Fruit fly (Drosophila melanogaster) whole organism, embryonic: ENCODE measurements around the gene MtnD.

ENCODE experiments used
- Ada2b ChIP-seq: fragments of 200-800 bp; sonication (Bioruptor generic); IDR thresholded peaks from 2 replicates; pipeline ENCODE4 v1.3.6; 2022; ENCODE audit warnings: missing biosample characterization, missing genetic modification characterization
- CG10543 ChIP-seq: fragments of 200-800 bp; sonication (Bioruptor generic); optimal IDR thresholded peaks from 3 replicates; lab custom pipeline; 2017; ENCODE audit warnings: missing biosample characterization, mild to moderate bottlenecking, missing genetic modification characterization, moderate library complexity
- CG10654 ChIP-seq: fragments of 200-800 bp; sonication (Bioruptor generic); optimal IDR thresholded peaks from 2 replicates; lab custom pipeline; 2016; ENCODE audit warnings: missing biosample characterization, missing genetic modification characterization
- CG11247 ChIP-seq: fragments of 200-800 bp; sonication (Bioruptor generic); IDR thresholded peaks from 2 replicates; pipeline ENCODE4 v1.3.6; 2022; ENCODE audit warnings: missing biosample characterization, missing genetic modification characterization
- CG11696 ChIP-seq: fragments of 200-800 bp; sonication (Bioruptor generic); IDR thresholded peaks from 2 replicates; pipeline ENCODE4 v1.3.6; 2022; ENCODE audit warnings: missing biosample characterization, missing genetic modification characterization
- CG12391 ChIP-seq: fragments of 200-800 bp; sonication (Bioruptor generic); optimal IDR thresholded peaks from 3 replicates; lab custom pipeline; 2018; ENCODE audit warnings: missing biosample characterization, mild to moderate bottlenecking, missing genetic modification characterization, moderate library complexity
- CG12659 ChIP-seq: fragments of 200-800 bp; sonication (Bioruptor generic); optimal IDR thresholded peaks from 3 replicates; lab custom pipeline; 2017; ENCODE audit warnings: mild to moderate bottlenecking, missing biosample characterization, missing genetic modification reagents, missing genetic modification characterization
- CG14014 ChIP-seq: fragments of 200-800 bp; sonication (Bioruptor generic); IDR thresholded peaks from 2 replicates; pipeline ENCODE4 v1.3.6; 2022; ENCODE audit warnings: missing biosample characterization, missing genetic modification characterization
- CG14441 ChIP-seq: fragments of 200-800 bp; sonication (Bioruptor generic); IDR thresholded peaks from 2 replicates; pipeline ENCODE4 v1.3.6; 2022; ENCODE audit warnings: missing biosample characterization, missing genetic modification characterization
- CG1529 ChIP-seq: fragments of 200-800 bp; sonication (Bioruptor generic); optimal IDR thresholded peaks from 3 replicates; lab custom pipeline; 2018; ENCODE audit warnings: missing biosample characterization, missing genetic modification characterization
- CG1832 ChIP-seq: fragments of 200-800 bp; sonication (Bioruptor generic); optimal IDR thresholded peaks from 2 replicates; lab custom pipeline; 2017; ENCODE audit warnings: missing biosample characterization, mild to moderate bottlenecking, missing genetic modification characterization, inconsistent platforms
- CG18619 ChIP-seq: fragments of 200-800 bp; sonication (Bioruptor generic); optimal IDR thresholded peaks from 3 replicates; lab custom pipeline; 2017; ENCODE audit warnings: missing biosample characterization, mild to moderate bottlenecking, missing genetic modification characterization
- CG33213 ChIP-seq: fragments of 200-800 bp; sonication (Bioruptor generic); optimal IDR thresholded peaks from 3 replicates; lab custom pipeline; 2016; ENCODE audit warnings: missing biosample characterization, missing genetic modification characterization
- CG33557 ChIP-seq: fragments of 200-800 bp; sonication (Bioruptor generic); optimal IDR thresholded peaks from 2 replicates; lab custom pipeline; 2019; ENCODE audit warnings: missing biosample characterization, mild to moderate bottlenecking, missing genetic modification characterization, moderate library complexity
- CG34376 ChIP-seq: fragments of 200-800 bp; sonication (Bioruptor generic); optimal IDR thresholded peaks from 2 replicates; lab custom pipeline; 2018; ENCODE audit warnings: missing biosample characterization, mild to moderate bottlenecking, missing genetic modification characterization
- CG4854 ChIP-seq: fragments of 200-800 bp; sonication (Bioruptor generic); optimal IDR thresholded peaks from 2 replicates; lab custom pipeline; 2016; ENCODE audit warnings: missing biosample characterization, missing genetic modification characterization, inconsistent platforms
- CG7786 ChIP-seq: fragments of 200-800 bp; sonication (Bioruptor generic); optimal IDR thresholded peaks from 2 replicates; lab custom pipeline; 2016; ENCODE audit warnings: missing biosample characterization, missing genetic modification characterization
- CG9817 ChIP-seq: fragments of 200-800 bp; sonication (Bioruptor generic); optimal IDR thresholded peaks from 2 replicates; lab custom pipeline; 2018; ENCODE audit warnings: missing biosample characterization, mild to moderate bottlenecking, missing genetic modification characterization, moderate library complexity
- Dad ChIP-seq: fragments of 200-800 bp; sonication (Bioruptor generic); optimal IDR thresholded peaks from 3 replicates; lab custom pipeline; 2016; ENCODE audit warnings: missing biosample characterization, missing genetic modification characterization
- GATAe ChIP-seq: fragments of 200-800 bp; sonication (Bioruptor generic); conservative IDR thresholded peaks from 2 replicates; pipeline ENCODE4 v1.3.6; 2022; ENCODE audit warnings: missing biosample characterization, missing genetic modification characterization
- Hey ChIP-seq: fragments of 200-800 bp; sonication (Bioruptor generic); optimal IDR thresholded peaks from 3 replicates; lab custom pipeline; 2018; ENCODE audit warnings: missing biosample characterization, mild to moderate bottlenecking, missing genetic modification characterization
- Jarid2 ChIP-seq: fragments of 200-800 bp; sonication (Bioruptor generic); optimal IDR thresholded peaks from 3 replicates; lab custom pipeline; 2017; ENCODE audit warnings: mild to moderate bottlenecking, missing biosample characterization, missing genetic modification reagents, missing genetic modification characterization
- Lim3 ChIP-seq: fragments of 200-800 bp; sonication (Bioruptor generic); IDR thresholded peaks from 2 replicates; pipeline ENCODE4 v1.3.6; 2022; ENCODE audit warnings: missing biosample characterization, missing genetic modification characterization
- Nf-YC ChIP-seq: fragments of 200-800 bp; optimal IDR thresholded peaks from 3 replicates; lab custom pipeline; 2019; ENCODE audit warnings: missing biosample characterization, mild to moderate bottlenecking, missing genetic modification characterization, moderate library complexity
- Oli ChIP-seq: fragments of 200-800 bp; sonication (Bioruptor generic); optimal IDR thresholded peaks from 2 replicates; lab custom pipeline; 2018; ENCODE audit warnings: missing biosample characterization, mild to moderate bottlenecking, missing genetic modification characterization, moderate library complexity
- Opbp ChIP-seq: fragments of 200-800 bp; sonication (Bioruptor generic); IDR thresholded peaks from 3 replicates; pipeline ENCODE4 v1.3.6; 2022; ENCODE audit warnings: missing biosample characterization, missing genetic modification characterization; ENCODE audit not compliant: partially characterized antibody
- Stat92E ChIP-seq, 3 experiments: fragments of >200 bp in 2 of 3; fragments of 200-800 bp in 1 of 3; sonication (Bioruptor generic) in 1 of 3; optimal IDR thresholded peaks; 2 replicates each; lab custom pipeline; 2017 to 2019; ENCODE audit warnings: missing biosample characterization in 3 of 3, missing genetic modification characterization in 3 of 3, mild to moderate bottlenecking in 1 of 3, moderate library complexity in 1 of 3
- Xbp1 ChIP-seq: fragments of 200-800 bp; sonication (Bioruptor generic); optimal IDR thresholded peaks from 3 replicates; lab custom pipeline; 2016; ENCODE audit warnings: missing biosample characterization, mild to moderate bottlenecking, missing genetic modification characterization
- ato ChIP-seq: fragments of 200-800 bp; sonication (Bioruptor generic); IDR thresholded peaks from 2 replicates; pipeline ENCODE4 v1.3.6; 2022; ENCODE audit warnings: missing biosample characterization, missing genetic modification characterization; ENCODE audit not compliant: partially characterized antibody
- bigmax ChIP-seq: fragments of 200-800 bp; sonication (Bioruptor generic); optimal IDR thresholded peaks from 2 replicates; lab custom pipeline; 2018; ENCODE audit warnings: missing biosample characterization, mild to moderate bottlenecking, missing genetic modification characterization
- btn ChIP-seq: fragments of 200-800 bp; sonication (Bioruptor generic); optimal IDR thresholded peaks from 2 replicates; lab custom pipeline; 2016; ENCODE audit warnings: missing biosample characterization, missing genetic modification characterization
- chinmo ChIP-seq: fragments of 200-800 bp; sonication (Bioruptor generic); IDR thresholded peaks from 4 replicates; pipeline ENCODE4 v1.3.6; 2022; ENCODE audit warnings: missing biosample characterization, missing genetic modification characterization; ENCODE audit not compliant: partially characterized antibody
- ewg ChIP-seq: fragments of 200-800 bp; sonication (Bioruptor generic); optimal IDR thresholded peaks from 3 replicates; lab custom pipeline; 2017; ENCODE audit warnings: mild to moderate bottlenecking, missing biosample characterization, missing genetic modification reagents, missing genetic modification characterization
- exex ChIP-seq: fragments of 200-800 bp; sonication (Bioruptor generic); optimal IDR thresholded peaks from 4 replicates; lab custom pipeline; 2018; ENCODE audit warnings: missing biosample characterization, mild to moderate bottlenecking, missing genetic modification characterization, moderate library complexity
- gce ChIP-seq: fragments of 200-800 bp; sonication (Bioruptor generic); IDR thresholded peaks from 3 replicates; pipeline ENCODE4 v1.3.6; 2022; ENCODE audit warnings: missing biosample characterization, missing genetic modification characterization
- gfzf ChIP-seq: fragments of 200-800 bp; sonication (Bioruptor generic); optimal IDR thresholded peaks from 2 replicates; lab custom pipeline; 2016; ENCODE audit warnings: missing biosample characterization, mild to moderate bottlenecking, missing genetic modification characterization, moderate library complexity
- gt ChIP-seq: fragments of 200-800 bp; sonication (Bioruptor generic); IDR thresholded peaks from 2 replicates; pipeline ENCODE4 v1.3.6; 2022; ENCODE audit warnings: missing biosample characterization, missing genetic modification characterization
- inv ChIP-seq: fragments of 200-800 bp; sonication (Bioruptor generic); IDR thresholded peaks from 2 replicates; pipeline ENCODE4 v1.3.6; 2022; ENCODE audit warnings: missing biosample characterization, missing genetic modification characterization; ENCODE audit not compliant: partially characterized antibody
- org-1 ChIP-seq: fragments of 200-800 bp; sonication (Bioruptor generic); optimal IDR thresholded peaks from 2 replicates; lab custom pipeline; 2017; ENCODE audit warnings: missing biosample characterization, missing genetic modification characterization
- seq ChIP-seq: fragments of 200-800 bp; sonication (Bioruptor generic); IDR thresholded peaks from 2 replicates; pipeline ENCODE4 v1.3.6; 2022; ENCODE audit warnings: missing biosample characterization, missing genetic modification characterization
- slbo ChIP-seq: fragments of 200-800 bp; sonication (Bioruptor generic); IDR thresholded peaks from 2 replicates; pipeline ENCODE4 v1.3.6; 2022; ENCODE audit warnings: missing biosample characterization, missing genetic modification characterization
- sna ChIP-seq: fragments of 200-800 bp; sonication (Bioruptor generic); IDR thresholded peaks from 2 replicates; pipeline ENCODE4 v1.3.6; 2022; ENCODE audit warnings: missing biosample characterization, missing genetic modification characterization; ENCODE audit not compliant: partially characterized antibody
- sqz ChIP-seq: fragments of 200-800 bp; sonication (Bioruptor generic); optimal IDR thresholded peaks from 3 replicates; lab custom pipeline; 2018; ENCODE audit warnings: missing biosample characterization, mild to moderate bottlenecking, missing genetic modification characterization
- trh ChIP-seq: fragments of 200-800 bp; sonication (Bioruptor generic); optimal IDR thresholded peaks from 2 replicates; lab custom pipeline; 2016; ENCODE audit warnings: missing biosample characterization, missing genetic modification characterization
- vnd ChIP-seq: fragments of 200-800 bp; sonication (Bioruptor generic); IDR thresholded peaks from 3 replicates; pipeline ENCODE4 v1.3.6; 2022; ENCODE audit warnings: missing biosample characterization, missing genetic modification characterization; ENCODE audit not compliant: partially characterized antibody
- wek ChIP-seq: fragments of 200-800 bp; sonication (Bioruptor generic); optimal IDR thresholded peaks from 3 replicates; lab custom pipeline; 2018; ENCODE audit warnings: missing biosample characterization, mild to moderate bottlenecking, missing genetic modification characterization, moderate library complexity
- wor ChIP-seq: fragments of 200-800 bp; sonication (Bioruptor generic); IDR thresholded peaks from 2 replicates; pipeline ENCODE4 v1.3.6; 2022; ENCODE audit warnings: missing biosample characterization, missing genetic modification characterization
- z ChIP-seq: fragments of 200-800 bp; sonication (Bioruptor generic); IDR thresholded peaks from 3 replicates; pipeline ENCODE4 v1.3.6; 2022; ENCODE audit warnings: missing biosample characterization, missing genetic modification characterization

MtnD gene

DNA sequence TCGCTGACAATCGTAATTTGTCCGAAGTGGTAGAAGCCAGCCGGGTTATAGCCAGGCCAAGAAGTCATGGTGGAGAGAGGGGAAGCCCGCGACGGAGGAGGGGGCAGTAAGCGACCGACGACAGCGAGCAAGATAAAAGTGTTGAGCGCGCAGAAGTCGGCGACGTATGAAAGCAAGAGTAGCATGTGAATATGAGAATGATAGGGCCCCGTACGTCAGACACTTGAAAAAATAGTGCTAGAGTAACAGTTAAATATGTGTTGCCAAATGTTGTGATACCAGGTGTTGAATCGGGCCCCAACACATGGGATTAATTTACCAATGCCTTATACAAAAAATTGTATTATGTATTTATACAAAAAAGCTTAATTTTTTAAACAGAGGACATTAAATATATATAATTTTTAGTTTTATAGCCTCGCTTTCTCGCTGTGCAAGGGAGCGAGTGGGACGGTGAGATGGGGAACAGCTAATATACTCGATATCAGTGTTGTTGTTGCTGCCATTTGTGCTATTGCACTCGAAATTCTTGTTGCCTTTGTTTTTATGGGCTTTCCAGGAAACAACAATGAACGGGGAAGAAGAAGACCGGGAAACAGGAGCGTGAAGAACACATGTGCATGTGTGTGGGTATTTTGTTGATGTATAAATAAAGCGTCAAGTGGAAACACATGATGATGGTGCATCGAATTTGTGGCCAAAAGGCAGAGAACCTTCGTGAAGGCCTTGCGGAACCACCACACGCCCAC is 15.3 kb downstream of the MtnD start (continued):
- peak; percentile 69 for TF ChIP-seq sqz (GFP tag; lab: Kevin White, UChicago)
- peak; percentile 72 for TF ChIP-seq seq (GFP tag; lab: Robert Waterston, UW)
- peak; percentile 89 for TF ChIP-seq CG12391 (tag; lab: Kevin White, UChicago)
- TF ChIP-seq bigmax (GFP tag; lab: Kevin White, UChicago), result no peak
- TF ChIP-seq CG18619 (GFP tag; lab: Kevin White, UChicago), result peak; percentile 86
- TF ChIP-seq CG1529 (GFP tag; lab: Kevin White, UChicago), result peak; percentile 77
- peak; percentile 45 for TF ChIP-seq CG4854
- TF ChIP-seq CG33557 (GFP tag; lab: Kevin White, UChicago), result peak; percentile 76
- TF ChIP-seq CG14441, result peak; percentile 80
- peak; percentile 85 for TF ChIP-seq CG12659 (GFP tag; lab: Kevin White, UChicago)
- TF ChIP-seq vnd (GFP tag; lab: Robert Waterston, UW), result no peak
- peak; percentile 77 for TF ChIP-seq wor (GFP tag; lab: Robert Waterston, UW)
- TF ChIP-seq Lim3 (GFP tag; lab: Robert Waterston, UW), result no peak; the same call in 1 of the 2 replicates
- 0 out of 3 replicates have a peak, but pooled peaks have one; percentile 4 for TF ChIP-seq z (GFP tag; lab: Robert Waterston, UW)
- no peak for TF ChIP-seq gfzf (GFP tag; lab: Kevin White, UChicago)
- TF ChIP-seq CG10654 (GFP tag; lab: Kevin White, UChicago), result peak; percentile 84
- no peak for TF ChIP-seq CG1832 (GFP tag; lab: Kevin White, UChicago)
- TF ChIP-seq Jarid2, result peak; percentile 15
- TF ChIP-seq Opbp (GFP tag; lab: Robert Waterston, UW), result no peak
- TF ChIP-seq CG11696 (GFP tag; lab: Robert Waterston, UW), result peak; percentile 72; the same call in 1 of the 2 replicates
- peak; percentile 88 for TF ChIP-seq CG9817 (tag; lab: Kevin White, UChicago)
- TF ChIP-seq CG33213 (GFP tag; lab: Kevin White, UChicago), result no peak
- peak; percentile 96 for TF ChIP-seq Hey (tag; lab: Kevin White, UChicago)
- no peak for TF ChIP-seq ato (GFP tag; lab: Robert Waterston, UW)
- 0 out of 3 replicates have a peak, but pooled peaks have one; percentile 20 for TF ChIP-seq gce (GFP tag; lab: Robert Waterston, UW)
- peak; percentile 25 for TF ChIP-seq trh (GFP tag; lab: Kevin White, UChicago)
- TF ChIP-seq CG34376 (GFP tag; lab: Kevin White, UChicago), result peak; percentile 69
- TF ChIP-seq Oli, result peak; percentile 87
- no peak for TF ChIP-seq inv (GFP tag; lab: Robert Waterston, UW)
- peak; percentile 65 for TF ChIP-seq Nf-YC (tag; lab: Kevin White, UChicago)
- no peak for TF ChIP-seq sna (GFP tag; lab: Robert Waterston, UW)
- peak; percentile 84 for TF ChIP-seq exex (tag; lab: Kevin White, UChicago)
- TF ChIP-seq Xbp1 (GFP tag; lab: Kevin White, UChicago), result peak; percentile 84
- peak; percentile 59; the same call in 3 of the 4 replicates for TF ChIP-seq chinmo
- peak in 1 of 3 experiments; percentile 100 for TF ChIP-seq Stat92E (GFP tag; optimal IDR thresholded peaks at IDR 0.05; lab: Kevin White, UChicago)
- TF ChIP-seq CG7786 (GFP tag; lab: Kevin White, UChicago), result peak; percentile 37
- peak; percentile 90 for TF ChIP-seq CG10543 (GFP tag; lab: Kevin White, UChicago)
- peak; percentile 83 for TF ChIP-seq slbo (GFP tag; lab: Robert Waterston, UW)
- peak; percentile 40; the same call in 1 of the 2 replicates for TF ChIP-seq gt
- TF ChIP-seq Ada2b, result peak; percentile 87
- peak; percentile 68 for TF ChIP-seq ewg (GFP tag; lab: Kevin White, UChicago)
- TF ChIP-seq wek (GFP tag; lab: Kevin White, UChicago), result no peak
- TF ChIP-seq CG11247 (GFP tag; lab: Robert Waterston, UW), result peak; percentile 76
- TF ChIP-seq CG14014, result peak; percentile 85
- no peak for TF ChIP-seq Dad (GFP tag; lab: Kevin White, UChicago)
- peak; percentile 75 for TF ChIP-seq GATAe (GFP tag; lab: Robert Waterston, UW)
- TF ChIP-seq org-1 (GFP tag; lab: Kevin White, UChicago), result peak; percentile 72
- TF ChIP-seq btn (GFP tag; lab: Kevin White, UChicago), result no peak
